Fruit fly (Drosophila melanogaster) whole organism, prepupa: Measurements from ENCODE around the gene Gba1b.

Source experiments
- Blimp-1 ChIP-seq: fragments of 200-800 bp; sonication (Bioruptor generic); optimal IDR thresholded peaks from 3 replicates; lab custom pipeline; 2017; ENCODE audit warnings: missing biosample characterization, missing genetic modification characterization, mild to moderate bottlenecking, moderate library complexity, missing genetic modification reagents
- CG10631 ChIP-seq: fragments of 200-800 bp; sonication (Bioruptor generic); optimal IDR thresholded peaks from 2 replicates; lab custom pipeline; 2016; ENCODE audit warnings: missing biosample characterization, missing genetic modification characterization
- CG10669 ChIP-seq: fragments of 200-800 bp; sonication (Bioruptor generic); optimal IDR thresholded peaks from 3 replicates; lab custom pipeline; 2018; ENCODE audit warnings: missing biosample characterization, mild to moderate bottlenecking, missing genetic modification characterization, moderate library complexity
- CG11294 ChIP-seq: fragments of 200-800 bp; sonication (Bioruptor generic); IDR thresholded peaks from 2 replicates; pipeline ENCODE4 v1.3.6; 2022; ENCODE audit warnings: missing biosample characterization, missing genetic modification characterization
- CG11762 ChIP-seq: fragments of 200-800 bp; sonication (Bioruptor generic); optimal IDR thresholded peaks from 3 replicates; lab custom pipeline; 2016; ENCODE audit warnings: missing biosample characterization, missing genetic modification characterization; ENCODE audit not compliant: insufficient read depth
- CG11902 ChIP-seq: fragments of 200-800 bp; sonication (Bioruptor generic); optimal IDR thresholded peaks from 3 replicates; lab custom pipeline; 2016; ENCODE audit warnings: missing biosample characterization, missing genetic modification characterization
- CG15336 ChIP-seq: fragments of 200-800 bp; sonication (Bioruptor generic); IDR thresholded peaks from 2 replicates; pipeline ENCODE4 v1.3.6; 2022; ENCODE audit warnings: missing biosample characterization, missing genetic modification characterization
- CG1621 ChIP-seq: fragments of 200-800 bp; sonication (Bioruptor generic); optimal IDR thresholded peaks from 3 replicates; lab custom pipeline; 2018; ENCODE audit warnings: missing biosample characterization, mild to moderate bottlenecking, missing genetic modification characterization
- CG16779 ChIP-seq: fragments of 200-800 bp; sonication (Bioruptor generic); optimal IDR thresholded peaks from 3 replicates; lab custom pipeline; 2017; ENCODE audit warnings: missing biosample characterization, mild to moderate bottlenecking, missing genetic modification characterization
- CG3032 ChIP-seq: fragments of 200-800 bp; optimal IDR thresholded peaks from 2 replicates; lab custom pipeline; 2019; ENCODE audit warnings: missing biosample characterization, mild to moderate bottlenecking, missing genetic modification characterization, moderate library complexity
- CG31627 ChIP-seq: fragments of 200-800 bp; sonication (Bioruptor generic); optimal IDR thresholded peaks from 3 replicates; lab custom pipeline; 2016; ENCODE audit warnings: missing biosample characterization, missing genetic modification characterization
- CG32006 ChIP-seq: fragments of 200-800 bp; sonication (Bioruptor generic); optimal IDR thresholded peaks from 3 replicates; lab custom pipeline; 2017; ENCODE audit warnings: missing biosample characterization, mild to moderate bottlenecking, missing genetic modification characterization
- CG34406 ChIP-seq: fragments of 200-800 bp; sonication (Bioruptor generic); optimal IDR thresholded peaks from 3 replicates; lab custom pipeline; 2016; ENCODE audit warnings: missing biosample characterization, missing genetic modification characterization
- CG3919 ChIP-seq: fragments of 200-800 bp; sonication (Bioruptor generic); optimal IDR thresholded peaks from 3 replicates; lab custom pipeline; 2016; ENCODE audit warnings: missing biosample characterization, missing genetic modification characterization
- CG4318 ChIP-seq: fragments of 200-800 bp; sonication (Bioruptor generic); optimal IDR thresholded peaks from 3 replicates; lab custom pipeline; 2017; ENCODE audit warnings: missing biosample characterization, mild to moderate bottlenecking, missing genetic modification characterization
- CG6163 ChIP-seq: fragments of 200-800 bp; sonication (Bioruptor generic); IDR thresholded peaks from 3 replicates; pipeline ENCODE4 v1.3.6; 2022; ENCODE audit warnings: missing biosample characterization, missing genetic modification characterization
- CG6276 ChIP-seq: fragments of 200-800 bp; sonication (Bioruptor generic); optimal IDR thresholded peaks from 2 replicates; lab custom pipeline; 2017; ENCODE audit warnings: missing biosample characterization, mild to moderate bottlenecking, missing genetic modification characterization
- CG6792 ChIP-seq: fragments of 200-800 bp; sonication (Bioruptor generic); optimal IDR thresholded peaks from 3 replicates; lab custom pipeline; 2016; ENCODE audit warnings: missing biosample characterization, missing genetic modification characterization
- CG6808 ChIP-seq: fragments of 200-800 bp; sonication (Bioruptor generic); optimal IDR thresholded peaks from 3 replicates; lab custom pipeline; 2017; ENCODE audit warnings: missing biosample characterization, missing genetic modification characterization, mild to moderate bottlenecking, moderate library complexity, missing genetic modification reagents
- CG6854 ChIP-seq: fragments of 200-800 bp; sonication (Bioruptor generic); optimal IDR thresholded peaks from 2 replicates; lab custom pipeline; 2017; ENCODE audit warnings: missing biosample characterization, mild to moderate bottlenecking, missing genetic modification characterization
- CG8319 ChIP-seq: fragments of 200-800 bp; sonication (Bioruptor generic); optimal IDR thresholded peaks from 3 replicates; lab custom pipeline; 2016; ENCODE audit warnings: missing biosample characterization, missing genetic modification characterization
- CG8632 ChIP-seq: fragments of 200-800 bp; sonication (Bioruptor generic); optimal IDR thresholded peaks from 3 replicates; lab custom pipeline; 2016; ENCODE audit warnings: missing biosample characterization, missing genetic modification characterization
- CG9139 ChIP-seq: fragments of 200-800 bp; sonication (Bioruptor generic); optimal IDR thresholded peaks from 3 replicates; lab custom pipeline; 2017; ENCODE audit warnings: missing biosample characterization, mild to moderate bottlenecking, missing genetic modification characterization
- Eip75B ChIP-seq: fragments of 200-800 bp; sonication (Bioruptor generic); optimal IDR thresholded peaks from 3 replicates; lab custom pipeline; 2016; ENCODE audit warnings: missing biosample characterization, missing genetic modification characterization
- Eip93F ChIP-seq: fragments of 200-800 bp; sonication (Bioruptor generic); optimal IDR thresholded peaks from 2 replicates; lab custom pipeline; 2016; ENCODE audit warnings: missing biosample characterization, mild to moderate bottlenecking, missing genetic modification characterization
- Ets21C ChIP-seq: fragments of 200-800 bp; sonication (Bioruptor generic); optimal IDR thresholded peaks from 3 replicates; lab custom pipeline; 2016; ENCODE audit warnings: missing biosample characterization, missing genetic modification characterization
- Gug ChIP-seq: fragments of 200-800 bp; sonication (Bioruptor generic); IDR thresholded peaks from 2 replicates; pipeline ENCODE4 v1.3.6; 2022; ENCODE audit warnings: missing biosample characterization, missing genetic modification characterization
- Hr38 ChIP-seq: sonication (Bioruptor generic); optimal IDR thresholded peaks from 2 replicates; lab custom pipeline; 2016; ENCODE audit warnings: missing biosample characterization, missing genetic modification characterization
- Hr39 ChIP-seq: fragments of 200-800 bp; sonication (Bioruptor generic); optimal IDR thresholded peaks from 2 replicates; lab custom pipeline; 2016; ENCODE audit warnings: missing biosample characterization, missing genetic modification characterization
- Hr4 ChIP-seq: fragments of 200-800 bp; sonication (Bioruptor generic); optimal IDR thresholded peaks from 3 replicates; lab custom pipeline; 2016; ENCODE audit warnings: missing biosample characterization, missing genetic modification characterization
- Lpt ChIP-seq: fragments of 200-800 bp; sonication (Bioruptor generic); optimal IDR thresholded peaks from 3 replicates; lab custom pipeline; 2016; ENCODE audit warnings: missing biosample characterization, missing genetic modification characterization
- Smox ChIP-seq: fragments of 200-800 bp; sonication (Bioruptor generic); optimal IDR thresholded peaks from 3 replicates; lab custom pipeline; 2016; ENCODE audit warnings: missing biosample characterization, missing genetic modification characterization
- Sox102F ChIP-seq: fragments of 200-800 bp; sonication (Bioruptor generic); optimal IDR thresholded peaks from 2 replicates; lab custom pipeline; 2016; ENCODE audit warnings: missing biosample characterization, mild to moderate bottlenecking, missing genetic modification characterization
- Sox14 ChIP-seq: fragments of 200-800 bp; sonication (Bioruptor generic); optimal IDR thresholded peaks from 3 replicates; lab custom pipeline; 2016; ENCODE audit warnings: missing biosample characterization, missing genetic modification characterization
- Sox15 ChIP-seq: fragments of 200-800 bp; sonication (Bioruptor generic); optimal IDR thresholded peaks from 3 replicates; lab custom pipeline; 2016; ENCODE audit warnings: missing biosample characterization, missing genetic modification characterization
- acj6 ChIP-seq: fragments of 200-800 bp; sonication (Bioruptor generic); optimal IDR thresholded peaks from 3 replicates; lab custom pipeline; 2016; ENCODE audit warnings: missing biosample characterization, missing genetic modification characterization
- cyc ChIP-seq: fragments of 200-800 bp; sonication (Bioruptor generic); optimal IDR thresholded peaks from 3 replicates; lab custom pipeline; 2016; ENCODE audit warnings: missing biosample characterization, missing genetic modification characterization
- dac ChIP-seq: fragments of 200-800 bp; sonication (Bioruptor generic); optimal IDR thresholded peaks from 2 replicates; lab custom pipeline; 2017; ENCODE audit warnings: missing biosample characterization, mild to moderate bottlenecking, missing genetic modification characterization
- eg ChIP-seq: fragments of 200-800 bp; sonication (Bioruptor generic); IDR thresholded peaks from 3 replicates; pipeline ENCODE4 v1.3.6; 2022; ENCODE audit warnings: missing biosample characterization, missing genetic modification characterization
- esn ChIP-seq: fragments of 200-800 bp; sonication (Bioruptor generic); optimal IDR thresholded peaks from 2 replicates; lab custom pipeline; 2016; ENCODE audit warnings: missing biosample characterization, mild to moderate bottlenecking, missing genetic modification characterization, moderate library complexity
- fkh ChIP-seq: fragments of 200-800 bp; sonication (Bioruptor generic); optimal IDR thresholded peaks from 3 replicates; lab custom pipeline; 2017; ENCODE audit warnings: missing biosample characterization, mild to moderate bottlenecking, missing genetic modification characterization, moderate library complexity
- lz ChIP-seq: fragments of 200-800 bp; sonication (Bioruptor generic); optimal IDR thresholded peaks from 3 replicates; lab custom pipeline; 2016; ENCODE audit warnings: missing biosample characterization, missing genetic modification characterization
- pdm3 ChIP-seq: fragments of 200-800 bp; sonication (Bioruptor generic); optimal IDR thresholded peaks from 3 replicates; lab custom pipeline; 2016; ENCODE audit warnings: missing biosample characterization, missing genetic modification characterization
- salr ChIP-seq, 2 experiments: fragments of 200-800 bp; sonication (Bioruptor generic); optimal IDR thresholded peaks; 3 replicates each; lab custom pipeline; 2016 to 2018; ENCODE audit warnings: missing biosample characterization in 2 of 2, missing genetic modification characterization in 2 of 2, mild to moderate bottlenecking in 1 of 2
- spab ChIP-seq: fragments of 200-800 bp; sonication (Bioruptor generic); optimal IDR thresholded peaks from 2 replicates; lab custom pipeline; 2017; ENCODE audit warnings: missing biosample characterization, mild to moderate bottlenecking, missing genetic modification characterization, missing genetic modification reagents
- ss ChIP-seq, 2 experiments: fragments of 200-800 bp; sonication (Bioruptor generic); optimal IDR thresholded peaks; 2 replicates in 1 of 2; 3 replicates in 1 of 2; lab custom pipeline; 2017 to 2018; ENCODE audit warnings: mild to moderate bottlenecking in 2 of 2, missing biosample characterization in 2 of 2, missing genetic modification characterization in 2 of 2, moderate library complexity in 1 of 2
- svp ChIP-seq: fragments of 200-800 bp; sonication (Bioruptor generic); peaks from one replicate; lab custom pipeline; 2016; ENCODE audit warnings: missing biosample characterization, missing genetic modification characterization

Gene Gba1b

DNA sequence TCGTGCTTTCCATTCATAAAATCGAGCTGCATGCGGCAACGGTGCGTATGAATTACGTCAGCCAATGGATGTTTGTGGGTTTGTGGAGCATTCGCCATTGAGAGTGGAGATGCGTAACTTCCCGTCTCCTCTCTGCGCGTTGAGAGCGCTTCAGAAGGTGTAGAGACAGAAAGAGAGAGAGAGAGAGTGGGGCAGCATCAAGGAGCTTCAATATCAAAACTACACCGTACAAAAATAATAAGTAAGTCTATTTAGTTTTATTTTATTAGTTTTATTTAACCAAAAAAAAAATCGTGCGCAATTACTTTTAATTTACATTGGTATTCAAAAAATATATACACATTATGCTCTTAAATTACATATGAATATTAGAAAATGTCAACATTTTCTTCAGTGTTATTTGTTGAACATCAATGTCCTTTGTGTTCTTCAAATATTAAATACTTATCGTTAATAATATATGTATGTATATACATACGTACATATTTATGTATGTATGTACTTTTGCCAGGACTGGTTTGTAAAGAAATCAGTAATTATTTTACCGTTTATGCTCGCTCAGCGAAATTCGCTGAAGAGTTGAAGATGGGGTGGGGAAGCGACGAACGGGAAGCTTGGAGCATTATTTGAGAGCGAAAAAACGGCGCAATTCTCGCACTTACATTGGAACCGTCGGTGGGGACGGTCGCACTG is 18.2 kb downstream of the Gba1b start, which contains the start of gene CG10365 (continued):
- TF ChIP-seq CG11902 = peak; percentile 66
- no peak for TF ChIP-seq Ets21C (GFP tag; lab: Kevin White, UChicago)
- peak; percentile 89 for TF ChIP-seq CG3032
- TF ChIP-seq CG31627 = peak; percentile 52
- TF ChIP-seq CG32006 (GFP tag; lab: Kevin White, UChicago) = peak; percentile 93
- peak; percentile 92 for TF ChIP-seq CG3919 (GFP tag; lab: Kevin White, UChicago)
- peak; percentile 92 for TF ChIP-seq esn (GFP tag; lab: Kevin White, UChicago)
- TF ChIP-seq CG10631 = peak; percentile 93
- peak; percentile 80 for TF ChIP-seq cyc (GFP tag; lab: Kevin White, UChicago)
- TF ChIP-seq CG6792 (GFP tag; lab: Kevin White, UChicago) = peak; percentile 91
- TF ChIP-seq CG6808 (GFP tag; lab: Kevin White, UChicago) = peak; percentile 77
- peak; percentile 79 for TF ChIP-seq CG8319
- TF ChIP-seq CG11762 (GFP tag; lab: Kevin White, UChicago) = peak; percentile 89
- TF ChIP-seq Eip75B = peak; percentile 80
- TF ChIP-seq Sox15 = peak; percentile 75
- TF ChIP-seq salr (GFP tag; optimal IDR thresholded peaks at IDR 0.05; lab: Kevin White, UChicago) = peak in 1 of 2 experiments; percentile 94

dm6 chr3R:23723381-23724034 is 18.9 kb downstream of the Gba1b start:
- peak; percentile 60 for TF ChIP-seq CG6792 (GFP tag; lab: Kevin White, UChicago)
- no peak for TF ChIP-seq Lpt (GFP tag; lab: Kevin White, UChicago)
- TF ChIP-seq acj6 = peak; percentile 13
- peak; percentile 65 for TF ChIP-seq CG6163 (GFP tag; lab: Robert Waterston, UW)
- peak; percentile 36 for TF ChIP-seq CG10669 (GFP tag; lab: Kevin White, UChicago)
- peak; percentile 6 for TF ChIP-seq Ets21C (GFP tag; lab: Kevin White, UChicago)
- TF ChIP-seq CG9139 = peak; percentile 46
- peak; percentile 46 for TF ChIP-seq CG11762 (GFP tag; lab: Kevin White, UChicago)
- TF ChIP-seq Smox (GFP tag; lab: Kevin White, UChicago) = no peak
- peak; percentile 26 for TF ChIP-seq pdm3 (GFP tag; lab: Kevin White, UChicago)
- peak; percentile 55 to 61 for TF ChIP-seq ss (GFP tag; optimal IDR thresholded peaks at IDR 0.05; lab: Kevin White, UChicago)
- peak; percentile 10; the same call in 1 of the 2 replicates for TF ChIP-seq CG11294
- TF ChIP-seq CG4318 (GFP tag; lab: Kevin White, UChicago) = no peak
- TF ChIP-seq CG34406 (GFP tag; lab: Kevin White, UChicago) = no peak
- peak; percentile 6 for TF ChIP-seq dac (GFP tag; lab: Kevin White, UChicago)
- TF ChIP-seq Sox14 = peak; percentile 36
- peak; percentile 15 for TF ChIP-seq Hr39 (GFP tag; lab: Kevin White, UChicago)
- TF ChIP-seq Gug = peak; percentile 52; the same call in 1 of the 2 replicates
- peak; percentile 20 for TF ChIP-seq spab
- peak; percentile 23 for TF ChIP-seq CG16779 (tag; lab: Kevin White, UChicago)
- peak; percentile 92 for TF ChIP-seq fkh
- TF ChIP-seq CG10631 = peak; percentile 47
- peak; percentile 69 for TF ChIP-seq eg (GFP tag; lab: Robert Waterston, UW)
- no peak for TF ChIP-seq cyc (GFP tag; lab: Kevin White, UChicago)
- TF ChIP-seq Hr38 = no peak
- TF ChIP-seq CG15336 (GFP tag; lab: Robert Waterston, UW) = peak; percentile 71
- TF ChIP-seq CG8632 = peak; percentile 5
- TF ChIP-seq CG1621 (tag; lab: Kevin White, UChicago) = peak; percentile 46
- TF ChIP-seq Sox102F (GFP tag; lab: Kevin White, UChicago) = peak; percentile 33
- TF ChIP-seq CG6854 (GFP tag; lab: Kevin White, UChicago) = peak; percentile 6
- peak; percentile 75 for TF ChIP-seq svp (GFP tag; lab: Kevin White, UChicago)
- TF ChIP-seq Hr4 (GFP tag; lab: Kevin White, UChicago) = peak; percentile 56
- TF ChIP-seq Sox15 = no peak
- peak; percentile 41 for TF ChIP-seq lz
- TF ChIP-seq CG6276 (GFP tag; lab: Kevin White, UChicago) = peak; percentile 33
- no peak for TF ChIP-seq Eip93F (GFP tag; lab: Kevin White, UChicago)
- TF ChIP-seq CG3919 (GFP tag; lab: Kevin White, UChicago) = peak; percentile 61
- no peak for TF ChIP-seq Blimp-1 (GFP tag; lab: Kevin White, UChicago)
- TF ChIP-seq salr (GFP tag; optimal IDR thresholded peaks at IDR 0.05; lab: Kevin White, UChicago) = peak in 1 of 2 experiments; percentile 39
